Worm (Caenorhabditis elegans) whole organism, L1 larva: ENCODE measurements around the gene ccdc-47.

Experiments
- C04F5.9 ChIP-seq: sonication (generic microtip); optimal IDR thresholded peaks from 2 replicates; lab custom pipeline; 2016; ENCODE audit warnings: missing genetic modification characterization, missing compliant biosample characterization
- C16A3.4 ChIP-seq: fragments of 150-350 bp; optimal IDR thresholded peaks from 2 replicates; lab custom pipeline; 2014; ENCODE audit warnings: missing biosample characterization, missing genetic modification characterization
- Y116A8C.19 ChIP-seq: sonication (generic microtip); optimal IDR thresholded peaks from 2 replicates; lab custom pipeline; 2016; ENCODE audit warnings: missing compliant biosample characterization, missing genetic modification characterization, borderline replicate concordance
- aha-1 ChIP-seq: fragments of 150-350 bp; optimal IDR thresholded peaks from 2 replicates; lab custom pipeline; 2014; ENCODE audit warnings: missing biosample characterization, missing genetic modification characterization
- ama-1 ChIP-seq: fragments of 150-350 bp; optimal IDR thresholded peaks from 2 replicates; lab custom pipeline; 2014
- ceh-82 ChIP-seq, 3 experiments: fragments of 150-350 bp in 1 of 3; sonication (generic microtip) in 2 of 3; optimal IDR thresholded peaks; 2 replicates each; lab custom pipeline; 2014 to 2017; ENCODE audit warnings: missing biosample characterization in 3 of 3, missing genetic modification characterization in 3 of 3
- ceh-88 ChIP-seq: fragments of 200-800 bp; sonication (Bioruptor generic); IDR thresholded peaks from 2 replicates; pipeline ENCODE4 v1.3.6; 2022; ENCODE audit warnings: missing genetic modification characterization, missing compliant biosample characterization
- ces-1 ChIP-seq: fragments of 150-350 bp; optimal IDR thresholded peaks from 2 replicates; lab custom pipeline; 2014; ENCODE audit warnings: missing biosample characterization, missing genetic modification reagents, missing genetic modification characterization
- dsc-1 ChIP-seq: sonication (generic microtip); optimal IDR thresholded peaks from 2 replicates; lab custom pipeline; 2016; ENCODE audit warnings: mild to moderate bottlenecking, missing genetic modification characterization, missing compliant biosample characterization
- efl-3 ChIP-seq: fragments of 200-800 bp; sonication (Bioruptor generic); optimal IDR thresholded peaks from 2 replicates; lab custom pipeline; 2018; ENCODE audit warnings: mild to moderate bottlenecking, missing genetic modification characterization, missing compliant biosample characterization
- egl-13 ChIP-seq: sonication (generic microtip); optimal IDR thresholded peaks from 2 replicates; lab custom pipeline; 2016; ENCODE audit warnings: missing genotype, missing genetic modification reagents, missing genetic modification characterization, missing compliant biosample characterization
- egl-27 ChIP-seq, 2 experiments: fragments of 150-350 bp in 1 of 2; sonication (generic microtip); optimal IDR thresholded peaks; 3 replicates each; lab custom pipeline; 2017 to 2018; ENCODE audit warnings: missing biosample characterization in 2 of 2, missing genetic modification characterization in 2 of 2, missing genetic modification reagents in 2 of 2
- elt-2 ChIP-seq: sonication (generic microtip); optimal IDR thresholded peaks from 2 replicates; lab custom pipeline; 2016; ENCODE audit warnings: missing genetic modification characterization, mild to moderate bottlenecking, inconsistent platforms, missing compliant biosample characterization, missing genetic modification reagents
- elt-3 ChIP-seq, 6 experiments: fragments of 150-350 bp in 1 of 6; sonication (generic microtip); optimal IDR thresholded peaks; 2 replicates each; lab custom pipeline; 2017 to 2018; ENCODE audit warnings: missing biosample characterization in 6 of 6, missing genetic modification characterization in 6 of 6, inconsistent platforms in 1 of 6
- fkh-4 ChIP-seq: sonication (generic microtip); optimal IDR thresholded peaks from 2 replicates; lab custom pipeline; 2016; ENCODE audit warnings: missing compliant biosample characterization, missing genetic modification characterization, borderline replicate concordance
- fkh-8 ChIP-seq: sonication (generic microtip); optimal IDR thresholded peaks from 2 replicates; lab custom pipeline; 2016; ENCODE audit warnings: mild to moderate bottlenecking, missing genetic modification characterization, missing compliant biosample characterization
- fos-1 ChIP-seq: fragments of 150-350 bp; optimal IDR thresholded peaks from 2 replicates; lab custom pipeline; 2014; ENCODE audit warnings: missing biosample characterization, missing genetic modification characterization
- hlh-17 ChIP-seq: fragments of 200-800 bp; sonication (Bioruptor generic); optimal IDR thresholded peaks from 2 replicates; lab custom pipeline; 2018; ENCODE audit warnings: missing genetic modification characterization, mild to moderate bottlenecking, missing compliant biosample characterization, moderate library complexity, borderline replicate concordance
- hlh-4 ChIP-seq: sonication (generic microtip); optimal IDR thresholded peaks from 2 replicates; lab custom pipeline; 2016; ENCODE audit warnings: mild to moderate bottlenecking, missing genetic modification characterization, missing compliant biosample characterization
- hpl-2 ChIP-seq: fragments of 150-350 bp; optimal IDR thresholded peaks from 2 replicates; lab custom pipeline; 2014; ENCODE audit warnings: missing biosample characterization, missing genetic modification reagents, missing genetic modification characterization
- isw-1 ChIP-seq: fragments of 200-800 bp; sonication (Bioruptor generic); IDR thresholded peaks from 2 replicates; pipeline ENCODE4 v1.3.6; 2022; ENCODE audit warnings: missing genetic modification characterization, missing compliant biosample characterization
- jun-1 ChIP-seq: fragments of 150-350 bp; optimal IDR thresholded peaks from 2 replicates; lab custom pipeline; 2014; ENCODE audit warnings: missing biosample characterization, missing genetic modification reagents, missing genetic modification characterization
- lin-15B ChIP-seq: fragments of 150-350 bp; sonication (generic microtip); optimal IDR thresholded peaks from 3 replicates; lab custom pipeline; 2014; ENCODE audit warnings: missing biosample characterization, missing genetic modification characterization
- lin-35 ChIP-seq, 2 experiments: fragments of 150-350 bp; optimal IDR thresholded peaks; 2 replicates each; lab custom pipeline; 2014; ENCODE audit warnings: missing biosample characterization in 2 of 2, missing genetic modification characterization in 2 of 2, missing genetic modification reagents in 2 of 2
- lir-3 ChIP-seq: sonication (generic microtip); optimal IDR thresholded peaks from 2 replicates; lab custom pipeline; 2016; ENCODE audit warnings: mild to moderate bottlenecking, missing genetic modification characterization, moderate library complexity, missing compliant biosample characterization; ENCODE audit not compliant: poor library complexity
- mab-9 ChIP-seq: fragments of 200-800 bp; sonication (Bioruptor generic); IDR thresholded peaks from 2 replicates; pipeline ENCODE4 v1.3.6; 2022; ENCODE audit warnings: missing genetic modification reagents, missing genetic modification characterization, missing compliant biosample characterization
- mep-1 ChIP-seq: fragments of 150-350 bp; optimal IDR thresholded peaks from 2 replicates; lab custom pipeline; 2014; ENCODE audit warnings: missing biosample characterization, missing genetic modification characterization
- nhr-11 ChIP-seq: fragments of 150-350 bp; optimal IDR thresholded peaks from 2 replicates; lab custom pipeline; 2014; ENCODE audit warnings: missing biosample characterization, missing genetic modification characterization
- nhr-12 ChIP-seq: sonication (generic microtip); optimal IDR thresholded peaks from 2 replicates; lab custom pipeline; 2017; ENCODE audit warnings: missing biosample characterization, missing genetic modification characterization
- nhr-19 ChIP-seq: fragments of 200-800 bp; sonication (Bioruptor generic); conservative IDR thresholded peaks from 2 replicates; pipeline ENCODE4 v1.3.6; 2022; ENCODE audit warnings: missing genetic modification characterization, missing compliant biosample characterization
- nhr-20 ChIP-seq: sonication (generic microtip); optimal IDR thresholded peaks from 2 replicates; lab custom pipeline; 2016; ENCODE audit warnings: mild to moderate bottlenecking, missing genetic modification characterization, missing compliant biosample characterization
- nhr-237 ChIP-seq: fragments of 150-350 bp; optimal IDR thresholded peaks from 2 replicates; lab custom pipeline; 2014; ENCODE audit warnings: missing biosample characterization, missing genetic modification characterization
- nhr-47 ChIP-seq: sonication (generic microtip); optimal IDR thresholded peaks from 2 replicates; lab custom pipeline; 2016; ENCODE audit warnings: mild to moderate bottlenecking, missing genetic modification characterization, moderate library complexity, missing compliant biosample characterization
- nhr-77 ChIP-seq: fragments of 150-350 bp; optimal IDR thresholded peaks from 2 replicates; lab custom pipeline; 2014; ENCODE audit warnings: missing biosample characterization, missing genetic modification characterization
- nhr-84 ChIP-seq: sonication (generic microtip); optimal IDR thresholded peaks from 2 replicates; lab custom pipeline; 2017; ENCODE audit warnings: missing biosample characterization, missing genetic modification characterization
- nhr-85 ChIP-seq: sonication (generic microtip); peaks from one replicate; lab custom pipeline; 2016; ENCODE audit warnings: missing genetic modification characterization, inconsistent platforms, missing compliant biosample characterization
- nhr-90 ChIP-seq: sonication (generic microtip); optimal IDR thresholded peaks from 2 replicates; lab custom pipeline; 2016; ENCODE audit warnings: mild to moderate bottlenecking, missing genetic modification characterization, missing compliant biosample characterization; ENCODE audit not compliant: poor library complexity
- pax-3 ChIP-seq: fragments of 200-800 bp; sonication (Bioruptor generic); optimal IDR thresholded peaks from 2 replicates; lab custom pipeline; 2018; ENCODE audit warnings: mild to moderate bottlenecking, missing genetic modification characterization, moderate library complexity, missing compliant biosample characterization
- pqm-1 ChIP-seq: sonication (generic microtip); optimal IDR thresholded peaks from 3 replicates; lab custom pipeline; 2017; ENCODE audit warnings: missing biosample characterization, missing genetic modification characterization
- skn-1 ChIP-seq: fragments of 150-350 bp; optimal IDR thresholded peaks from 2 replicates; lab custom pipeline; 2014; ENCODE audit warnings: missing biosample characterization, missing genetic modification characterization
- snpc-4 ChIP-seq: fragments of 150-350 bp; optimal IDR thresholded peaks from 2 replicates; lab custom pipeline; 2014; ENCODE audit warnings: missing biosample characterization, missing genetic modification characterization
- sox-4 ChIP-seq: sonication (generic microtip); optimal IDR thresholded peaks from 2 replicates; lab custom pipeline; 2016; ENCODE audit warnings: missing genetic modification characterization, missing compliant biosample characterization
- sup-37 ChIP-seq: fragments of 200-800 bp; sonication (Bioruptor generic); optimal IDR thresholded peaks from 2 replicates; lab custom pipeline; 2018; ENCODE audit warnings: mild to moderate bottlenecking, missing genetic modification characterization, missing compliant biosample characterization
- swsn-7 ChIP-seq: sonication (generic microtip); optimal IDR thresholded peaks from 2 replicates; lab custom pipeline; 2016; ENCODE audit warnings: missing genetic modification characterization, missing compliant biosample characterization
- tlp-1 ChIP-seq: fragments of 150-350 bp; optimal IDR thresholded peaks from 2 replicates; lab custom pipeline; 2014; ENCODE audit warnings: missing biosample characterization, missing genetic modification characterization
- unc-130 ChIP-seq: fragments of 150-350 bp; optimal IDR thresholded peaks from 2 replicates; lab custom pipeline; 2017; ENCODE audit warnings: missing biosample characterization, missing genetic modification characterization, inconsistent platforms
- unc-30 ChIP-seq: sonication (generic microtip); optimal IDR thresholded peaks from 2 replicates; lab custom pipeline; 2017; ENCODE audit warnings: missing biosample characterization, missing genetic modification characterization
- unc-62 ChIP-seq: fragments of 150-350 bp; optimal IDR thresholded peaks from 2 replicates; lab custom pipeline; 2014; ENCODE audit warnings: missing biosample characterization, missing genetic modification reagents, missing genetic modification characterization
- unc-98 ChIP-seq: fragments of 200-800 bp; sonication (Bioruptor generic); IDR thresholded peaks from 2 replicates; pipeline ENCODE4 v1.3.6; 2022; ENCODE audit warnings: missing genetic modification characterization, missing compliant biosample characterization
- vab-15 ChIP-seq: sonication (generic microtip); optimal IDR thresholded peaks from 2 replicates; lab custom pipeline; 2017; ENCODE audit warnings: missing genotype, mild to moderate bottlenecking, missing genetic modification characterization, missing compliant biosample characterization
- ztf-11 ChIP-seq, 2 experiments: sonication (generic microtip); optimal IDR thresholded peaks; 2 replicates each; lab custom pipeline; 2016 to 2017; ENCODE audit warnings: missing genetic modification characterization in 2 of 2, missing biosample characterization in 1 of 2, missing compliant biosample characterization in 1 of 2
- ztf-4 ChIP-seq: fragments of 150-350 bp; optimal IDR thresholded peaks from 2 replicates; lab custom pipeline; 2014; ENCODE audit warnings: missing biosample characterization, missing genetic modification characterization

The ccdc-47 gene

ce11 chrIII:3952058-3952457 is 35.3 kb downstream of the ccdc-47 start (continued):
- TF ChIP-seq ztf-11 (tag; optimal IDR thresholded peaks at IDR 0.05; lab: Kevin White, UChicago) (no peak), egl-27 (tag; optimal IDR thresholded peaks at IDR 0.05; lab: Kevin White, UChicago) (no peak), nhr-19 (GFP tag; lab: Robert Waterston, UW) (no peak), nhr-47 (tag; lab: Kevin White, UChicago) (no peak), elt-3 (tag; optimal IDR thresholded peaks at IDR 0.05; lab: Kevin White, UChicago) (peak in 1 of 6 experiments; percentile 33), unc-62 (GFP tag; lab: Kevin White, UChicago) (no peak), snpc-4 (no peak), vab-15 (tag; lab: Kevin White, UChicago) (no peak), hlh-4 (tag; lab: Kevin White, UChicago) (no peak), hpl-2 (GFP tag; lab: Kevin White, UChicago) (no peak), egl-13 (tag; lab: Kevin White, UChicago) (no peak), elt-2 (tag; lab: Kevin White, UChicago) (no peak), aha-1 (tag; lab: Kevin White, UChicago) (no peak), dsc-1 (tag; lab: Kevin White, UChicago) (no peak), mab-9 (no peak), C04F5.9 (tag; lab: Kevin White, UChicago) (no peak), nhr-20 (peak; percentile 7), unc-30 (tag; lab: Kevin White, UChicago) (no peak), ceh-88 (GFP tag; lab: Robert Waterston, UW) (no peak), swsn-7 (tag; lab: Kevin White, UChicago) (no peak), nhr-84 (no peak), fkh-8 (tag; lab: Kevin White, UChicago) (no peak), pax-3 (tag; lab: Kevin White, UChicago) (no peak), nhr-11 (tag; lab: Kevin White, UChicago) (no peak), unc-130 (tag; lab: Kevin White, UChicago) (peak; percentile 64), hlh-17 (GFP tag; lab: Kevin White, UChicago) (no peak), nhr-90 (tag; lab: Kevin White, UChicago) (no peak), lin-15B (tag; lab: Kevin White, UChicago) (no peak), jun-1 (tag; lab: Kevin White, UChicago) (no peak), ceh-82 (tag; optimal IDR thresholded peaks at IDR 0.05; lab: Kevin White, UChicago) (no peak), ama-1 (lab: Kevin White, UChicago) (no peak), mep-1 (tag; lab: Kevin White, UChicago) (peak; percentile 12), lir-3 (no peak), sox-4 (tag; lab: Kevin White, UChicago) (no peak), skn-1 (tag; lab: Kevin White, UChicago) (no peak), unc-98 (no peak), efl-3 (GFP tag; lab: Kevin White, UChicago) (no peak), fos-1 (tag; lab: Kevin White, UChicago) (no peak), Y116A8C.19 (tag; lab: Kevin White, UChicago) (no peak), isw-1 (GFP tag; lab: Robert Waterston, UW) (no peak)

- no peak for TF ChIP-seq nhr-237 (tag; lab: Kevin White, UChicago)
- no peak for TF ChIP-seq elt-2 (tag; lab: Kevin White, UChicago)
- TF ChIP-seq ztf-11 (tag; optimal IDR thresholded peaks at IDR 0.05; lab: Kevin White, UChicago): peak in 1 of 2 experiments; percentile 54
- TF ChIP-seq C16A3.4: peak; percentile 57
- TF ChIP-seq fkh-4 (tag; lab: Kevin White, UChicago): no peak
- peak; percentile 30 to 83 for TF ChIP-seq lin-35 (GFP tag; optimal IDR thresholded peaks at IDR 0.05; lab: Kevin White, UChicago)
- no peak for TF ChIP-seq nhr-12
- peak; percentile 74 for TF ChIP-seq mep-1 (tag; lab: Kevin White, UChicago)
- TF ChIP-seq ces-1 (GFP tag; lab: Kevin White, UChicago): no peak
- peak; percentile 29 for TF ChIP-seq sup-37 (GFP tag; lab: Kevin White, UChicago)
- TF ChIP-seq mab-9: 0 out of 2 replicates have a peak, but pooled peaks have one; percentile 45
- TF ChIP-seq aha-1 (tag; lab: Kevin White, UChicago): no peak
- peak; percentile 40 for TF ChIP-seq lir-3
- peak; percentile 94 for TF ChIP-seq nhr-85 (tag; lab: Kevin White, UChicago)
- no peak for TF ChIP-seq pqm-1 (tag; lab: Kevin White, UChicago)
- no peak for TF ChIP-seq fos-1 (tag; lab: Kevin White, UChicago)
- TF ChIP-seq nhr-90 (tag; lab: Kevin White, UChicago): peak; percentile 21
- TF ChIP-seq nhr-77 (tag; lab: Kevin White, UChicago): no peak
- TF ChIP-seq ztf-4: peak; percentile 55
- TF ChIP-seq nhr-19 (GFP tag; lab: Robert Waterston, UW): peak; percentile 40
- no peak for TF ChIP-seq lin-15B (tag; lab: Kevin White, UChicago)
- TF ChIP-seq tlp-1 (tag; lab: Kevin White, UChicago): no peak
- TF ChIP-seq egl-27 (tag; optimal IDR thresholded peaks at IDR 0.05; lab: Kevin White, UChicago): no peak
Observed at ce11 chrIII:3953235-3953634, 36.5 kb downstream of the ccdc-47 start.
